Worm (Caenorhabditis elegans): Measurements from ENCODE around the gene dis-3.

dis-3 gene

DNA sequence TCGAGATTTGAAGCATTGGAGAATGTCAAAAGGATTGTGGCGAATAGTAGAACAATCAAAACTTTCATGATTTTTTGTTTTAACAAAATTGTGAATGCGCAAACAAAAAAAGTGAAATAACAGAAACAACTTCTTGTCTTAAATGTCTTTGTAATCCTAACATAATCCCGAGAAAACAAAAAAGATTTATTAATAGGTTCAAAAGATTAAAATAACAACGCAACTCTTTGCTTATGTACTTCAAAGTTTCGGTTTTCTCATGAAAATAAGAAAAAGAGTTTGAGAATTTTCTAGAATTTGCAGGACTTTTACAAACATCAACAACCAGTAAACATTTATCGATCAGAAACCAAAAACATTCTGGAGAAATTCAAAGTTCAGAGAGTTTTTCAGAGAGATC, 7.2 kb upstream of the dis-3 start, which contains the start of gene ttr-39:
TSS of gene ttr-39 (minus strand) at position 101 of the 400 bp plus-strand sequence.
- TF ChIP-seq sptf-1 (tag; optimal IDR thresholded peaks at IDR 0.05) = no peak
- peak; percentile 90 for TF ChIP-seq blmp-1 (tag; optimal IDR thresholded peaks at IDR 0.05)
- TF ChIP-seq lsy-2 (tag; optimal IDR thresholded peaks at IDR 0.05) = no peak

DNA sequence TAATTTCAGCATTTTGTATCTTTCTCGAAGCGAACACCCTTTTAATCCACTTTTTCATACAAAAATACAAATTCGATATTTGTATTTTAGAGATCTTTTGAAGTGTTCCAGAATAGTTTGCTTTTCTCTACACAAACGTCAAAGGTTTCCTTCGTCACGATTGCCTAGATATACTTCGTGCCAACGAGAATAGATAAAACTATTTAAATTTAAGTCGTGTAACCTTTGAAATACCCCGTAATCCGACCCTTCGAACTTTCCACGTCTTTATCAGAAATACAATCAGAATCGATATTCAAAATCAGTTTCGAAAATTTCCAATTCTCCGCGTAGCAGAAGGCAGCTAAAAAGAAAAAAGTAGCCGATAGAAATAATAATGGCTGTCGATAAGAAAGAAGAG, 6.6 kb upstream of the dis-3 start, which contains the start of gene ttbk-5:
TSS of gene ttbk-5 (plus strand) at position 301 of the 400 bp plus-strand sequence.
- TF ChIP-seq blmp-1 (tag; optimal IDR thresholded peaks at IDR 0.05) (peak; percentile 55), pha-4 (tag; optimal IDR thresholded peaks at IDR 0.05) (no peak)

DNA sequence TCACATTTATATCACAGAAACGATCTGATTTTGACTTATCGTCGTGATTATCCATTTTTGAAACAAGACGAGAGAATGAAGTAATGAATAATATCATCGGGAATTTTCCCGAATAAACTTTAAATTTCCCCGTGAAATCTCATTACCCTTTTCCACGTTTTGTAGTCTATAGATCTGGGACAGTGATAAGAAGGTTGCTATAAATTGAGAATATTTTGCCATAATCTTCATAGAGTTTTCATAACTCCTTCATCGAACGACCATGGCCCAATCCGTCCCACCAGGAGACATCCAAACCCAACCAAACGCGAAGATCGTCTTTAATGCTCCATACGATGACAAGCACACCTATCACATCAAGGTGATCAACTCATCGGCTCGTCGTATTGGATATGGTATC, 1.8 kb upstream of the dis-3 start, which contains the start of the genes C04G2.5 and msp-36:
TSS of gene C04G2.5 (minus strand) at position 101 of the 400 bp plus-strand sequence.
TSS of gene msp-36 (plus strand) at position 263 of the 400 bp plus-strand sequence.
- TF ChIP-seq elt-3 (tag; optimal IDR thresholded peaks at IDR 0.05) (no peak), drap-1 (GFP tag; optimal IDR thresholded peaks at IDR 0.05) (no peak), ceh-43 (GFP tag; optimal IDR thresholded peaks at IDR 0.05) (no peak), M03D4.4 (tag; optimal IDR thresholded peaks at IDR 0.05) (no peak), tbx-8 (GFP tag; optimal IDR thresholded peaks at IDR 0.05) (no peak), flh-1 (GFP tag; optimal IDR thresholded peaks at IDR 0.05) (no peak), unc-62 (GFP tag; optimal IDR thresholded peaks at IDR 0.05) (no peak), cnd-1 (tag; optimal IDR thresholded peaks at IDR 0.05) (no peak), mab-5 (tag; optimal IDR thresholded peaks at IDR 0.05) (no peak), nhr-237 (tag; optimal IDR thresholded peaks at IDR 0.05) (no peak), snpc-4 (tag; optimal IDR thresholded peaks at IDR 0.05) (no peak), sptf-1 (tag; optimal IDR thresholded peaks at IDR 0.05) (no peak), hlh-1 (tag; optimal IDR thresholded peaks at IDR 0.05) (no peak), ztf-11 (tag; optimal IDR thresholded peaks at IDR 0.05) (no peak), nhr-76 (tag; optimal IDR thresholded peaks at IDR 0.05) (no peak), pha-4 (tag; optimal IDR thresholded peaks at IDR 0.05) (no peak), sem-2 (GFP tag; optimal IDR thresholded peaks at IDR 0.05) (no peak), unc-120 (tag; optimal IDR thresholded peaks at IDR 0.05; ENCODE audit: poor library complexity, severe bottlenecking) (no peak)

DNA sequence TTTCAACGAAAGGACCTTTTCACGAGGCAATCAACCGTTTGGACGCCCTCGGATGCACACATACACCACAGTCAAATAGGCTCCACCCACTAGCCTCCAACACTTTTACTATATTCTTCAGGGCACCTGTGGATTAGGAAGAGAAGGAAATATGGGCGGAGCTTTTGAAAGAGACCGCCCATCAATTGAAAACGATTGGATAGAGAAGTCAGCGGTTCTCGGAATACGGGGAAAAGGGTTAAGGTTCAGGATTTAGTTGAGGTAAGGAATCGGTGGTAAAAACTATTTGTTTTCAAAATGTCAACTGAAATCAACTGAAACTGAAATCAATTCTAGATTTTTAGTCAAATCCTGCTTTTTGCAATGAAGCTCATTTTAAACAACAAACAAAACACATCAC, 13.4 kb downstream of the dis-3 start, which contains the start of gene egl-38:
TSS of gene egl-38 (minus strand) at position 101 of the 400 bp plus-strand sequence.
- TF ChIP-seq ztf-11 (tag; optimal IDR thresholded peaks at IDR 0.05) (no peak), hlh-1 (tag; optimal IDR thresholded peaks at IDR 0.05) (no peak), mls-2 (tag; optimal IDR thresholded peaks at IDR 0.05) (no peak), ceh-83 (GFP tag; optimal IDR thresholded peaks at IDR 0.05) (no peak), nhr-12 (tag; optimal IDR thresholded peaks at IDR 0.05) (no peak), ceh-43 (GFP tag; optimal IDR thresholded peaks at IDR 0.05) (no peak), unc-120 (tag; optimal IDR thresholded peaks at IDR 0.05; ENCODE audit: poor library complexity, severe bottlenecking) (no peak), lin-32 (GFP tag; optimal IDR thresholded peaks at IDR 0.05) (no peak), bed-3 (GFP tag; optimal IDR thresholded peaks at IDR 0.05) (no peak), nhr-2 (tag; optimal IDR thresholded peaks at IDR 0.05) (no peak), mep-1 (tag; optimal IDR thresholded peaks at IDR 0.05) (no peak)

DNA sequence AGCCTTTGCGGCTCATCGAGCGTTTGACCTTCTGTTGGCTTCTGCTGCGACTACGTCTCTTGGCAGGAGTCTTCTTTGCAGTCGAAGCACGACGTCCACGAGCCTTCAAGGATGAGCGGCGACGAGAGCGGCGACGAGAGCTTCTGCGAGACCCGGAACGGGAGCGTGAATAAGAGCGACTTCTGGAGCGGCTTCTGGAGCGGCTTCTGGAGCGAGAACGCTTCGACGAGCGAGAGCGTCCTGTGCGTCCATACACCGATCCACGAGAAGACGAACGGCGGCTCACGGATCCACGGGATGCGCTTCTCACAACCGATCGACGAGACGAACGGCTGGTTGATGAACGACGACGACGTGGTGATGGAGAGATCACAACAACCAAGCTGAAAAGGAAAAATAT, 13.9 kb downstream of the dis-3 start:
- TF ChIP-seq blmp-1 (tag; optimal IDR thresholded peaks at IDR 0.05) = no peak
- no peak for TF ChIP-seq ceh-39 (tag; optimal IDR thresholded peaks at IDR 0.05)
- TF ChIP-seq ham-2 (GFP tag; optimal IDR thresholded peaks at IDR 0.05) = no peak
- no peak for TF ChIP-seq bed-3 (GFP tag; optimal IDR thresholded peaks at IDR 0.05)
- no peak for TF ChIP-seq elt-1 (tag; optimal IDR thresholded peaks at IDR 0.05; ENCODE audit: borderline replicate concordance, insufficient read depth)
- TF ChIP-seq unc-39 (tag; optimal IDR thresholded peaks at IDR 0.05) = no peak
- TF ChIP-seq M03D4.4 (tag; optimal IDR thresholded peaks at IDR 0.05) = no peak
- no peak for TF ChIP-seq nhr-12 (tag; optimal IDR thresholded peaks at IDR 0.05)
- TF ChIP-seq drap-1 (GFP tag; optimal IDR thresholded peaks at IDR 0.05) = no peak
- TF ChIP-seq cnd-1 (tag; optimal IDR thresholded peaks at IDR 0.05) = no peak
- no peak for TF ChIP-seq nhr-28 (tag; optimal IDR thresholded peaks at IDR 0.05)
- TF ChIP-seq mab-5 (tag; optimal IDR thresholded peaks at IDR 0.05) = no peak
- TF ChIP-seq hlh-1 (tag; optimal IDR thresholded peaks at IDR 0.05) = no peak
- TF ChIP-seq ces-1 (GFP tag; optimal IDR thresholded peaks at IDR 0.05) = no peak
- TF ChIP-seq lin-32 (GFP tag; optimal IDR thresholded peaks at IDR 0.05) = no peak
- no peak for TF ChIP-seq unc-62 (GFP tag; optimal IDR thresholded peaks at IDR 0.05)
- TF ChIP-seq nhr-2 (tag; optimal IDR thresholded peaks at IDR 0.05) = no peak
- TF ChIP-seq tbx-8 (GFP tag; optimal IDR thresholded peaks at IDR 0.05) = no peak
- no peak for TF ChIP-seq ceh-83 (GFP tag; optimal IDR thresholded peaks at IDR 0.05)
- TF ChIP-seq pha-4 (tag; optimal IDR thresholded peaks at IDR 0.05) = no peak

Data from whole organism, mixed stage, embryonic.